Fruit fly (Drosophila melanogaster): ENCODE results near the gene CG14841.

Gene CG14841

dm6 chr3R:14283754-14284421 lies 21.7 kb upstream of the CG14841 start (continued):
- TF ChIP-seq CG6654 (GFP tag; optimal IDR thresholded peaks at IDR 0.05) (peak; percentile 90), CG10543 (GFP tag; optimal IDR thresholded peaks at IDR 0.05) (peak; percentile 92), CG2678 (tag; optimal IDR thresholded peaks at IDR 0.05) (peak; percentile 99), ftz-f1 (GFP tag; optimal IDR thresholded peaks at IDR 0.05) (peak; percentile 49), CrebB (tag; optimal IDR thresholded peaks at IDR 0.05) (peak; percentile 98), D19B (GFP tag; optimal IDR thresholded peaks at IDR 0.05) (peak; percentile 95), C15 (GFP tag; IDR thresholded peaks at IDR 0.05) (no peak), Doc2 (GFP tag; IDR thresholded peaks at IDR 0.05) (no peak), CG5245 (GFP tag; optimal IDR thresholded peaks at IDR 0.05) (peak; percentile 98), CG9876 (GFP tag; optimal IDR thresholded peaks at IDR 0.05) (peak; percentile 77), CG10321 (GFP tag; IDR thresholded peaks at IDR 0.05) (no peak), CG18262 (tag; optimal IDR thresholded peaks at IDR 0.05) (peak; percentile 99), CG9609 (GFP tag; optimal IDR thresholded peaks at IDR 0.05) (peak; percentile 92), CG34224 (GFP tag; IDR thresholded peaks at IDR 0.05; ENCODE audit: partially characterized antibody) (no peak), CG3726 (GFP tag; IDR thresholded peaks at IDR 0.05) (no peak), CG10267 (tag; optimal IDR thresholded peaks at IDR 0.05) (peak; percentile 96), CG8359 (GFP tag; optimal IDR thresholded peaks at IDR 0.05; ENCODE audit: borderline replicate concordance) (peak; percentile 89), CG3163 (GFP tag; optimal IDR thresholded peaks at IDR 0.05) (peak; percentile 58), row (GFP tag; IDR thresholded peaks at IDR 0.05) (no peak), B-H2 (GFP tag; optimal IDR thresholded peaks at IDR 0.05) (peak; percentile 94), Sry-β (GFP tag; optimal IDR thresholded peaks at IDR 0.05) (peak; percentile 67), pita (GFP tag; optimal IDR thresholded peaks at IDR 0.05) (no peak), exex (tag; optimal IDR thresholded peaks at IDR 0.05) (peak; percentile 75), Max (GFP tag; optimal IDR thresholded peaks at IDR 0.05) (peak; percentile 98), maf-S (GFP tag; optimal IDR thresholded peaks at IDR 0.05) (peak; percentile 90), E2f2 (GFP tag; IDR thresholded peaks at IDR 0.05) (no peak), CG8290 (GFP tag; optimal IDR thresholded peaks at IDR 0.05) (peak; percentile 95), CG8290 (tag; optimal IDR thresholded peaks at IDR 0.05) (peak; percentile 83 to 98), CG31388 (GFP tag; optimal IDR thresholded peaks at IDR 0.05) (peak; percentile 96), CG33213 (GFP tag; optimal IDR thresholded peaks at IDR 0.05) (peak; percentile 90), ac (GFP tag; optimal IDR thresholded peaks at IDR 0.05) (peak; percentile 89), bigmax (GFP tag; optimal IDR thresholded peaks at IDR 0.05) (peak; percentile 69), CG30403 (GFP tag; optimal IDR thresholded peaks at IDR 0.05) (peak; percentile 99), CG3281 (GFP tag; optimal IDR thresholded peaks at IDR 0.05) (peak; percentile 99), Myb (GFP tag; optimal IDR thresholded peaks at IDR 0.05) (peak; percentile 67), lbe (GFP tag; optimal IDR thresholded peaks at IDR 0.05) (peak; percentile 94), CG3838 (GFP tag; optimal IDR thresholded peaks at IDR 0.05) (peak; percentile 96), vnd (GFP tag; IDR thresholded peaks at IDR 0.05; ENCODE audit: partially characterized antibody) (no peak), CG34376 (GFP tag; optimal IDR thresholded peaks at IDR 0.05) (peak; percentile 92), vfl (GFP tag; optimal IDR thresholded peaks at IDR 0.05) (peak; percentile 95), CG12391 (tag; optimal IDR thresholded peaks at IDR 0.05) (peak; percentile 99), chm (GFP tag; IDR thresholded peaks at IDR 0.05) (no peak), CG31365 (tag; optimal IDR thresholded peaks at IDR 0.05) (peak; percentile 90), rib (GFP tag; IDR thresholded peaks at IDR 0.05) (no peak), CG10979 (tag; optimal IDR thresholded peaks at IDR 0.05) (peak; percentile 98), ttk (GFP tag; IDR thresholded peaks at IDR 0.05) (no peak), az2 (GFP tag; optimal IDR thresholded peaks at IDR 0.05) (peak; percentile 99), eyg (GFP tag; optimal IDR thresholded peaks at IDR 0.05) (peak; percentile 57), CG32767 (GFP tag; IDR thresholded peaks at IDR 0.05) (no peak), yki (optimal IDR thresholded peaks at IDR 0.05) (peak; percentile 64), CG7963 (GFP tag; IDR thresholded peaks at IDR 0.05; ENCODE audit: partially characterized antibody) (no peak)

All from whole organism, embryonic.